Worm (Caenorhabditis elegans) whole organism, L4 larva: ENCODE results near the gene unc-1.

Experiments
- D1046.2 ChIP-seq: fragments of 200-800 bp; sonication (Bioruptor generic); IDR thresholded peaks from 2 replicates; pipeline ENCODE4 v1.3.6; 2022; ENCODE audit warnings: missing genetic modification characterization, missing compliant biosample characterization
- F10B5.3 ChIP-seq: sonication (generic microtip); optimal IDR thresholded peaks from 2 replicates; lab custom pipeline; 2016; ENCODE audit warnings: mild to moderate bottlenecking, missing genetic modification characterization, missing compliant biosample characterization
- R02D3.7 ChIP-seq: fragments of 150-350 bp; sonication (generic microtip); optimal IDR thresholded peaks from 3 replicates; lab custom pipeline; 2014; ENCODE audit warnings: missing biosample characterization, missing genetic modification characterization
- Y48G9A.11 ChIP-seq: fragments of 200-800 bp; sonication (Bioruptor generic); IDR thresholded peaks from 2 replicates; pipeline ENCODE4 v1.3.6; 2022; ENCODE audit warnings: missing genetic modification reagents, missing genetic modification characterization, missing compliant biosample characterization
- Y75B8A.6 ChIP-seq: fragments of 200-800 bp; sonication (Bioruptor generic); IDR thresholded peaks from 2 replicates; pipeline ENCODE4 v1.3.6; 2022; ENCODE audit warnings: missing genetic modification reagents, missing genetic modification characterization, missing compliant biosample characterization
- ZK337.2 ChIP-seq: fragments of 200-800 bp; sonication (Bioruptor generic); IDR thresholded peaks from 2 replicates; pipeline ENCODE4 v1.3.6; 2022; ENCODE audit warnings: missing genetic modification reagents, missing genetic modification characterization, missing compliant biosample characterization
- ZK546.5 ChIP-seq, 2 experiments: sonication (generic microtip); optimal IDR thresholded peaks; 2 replicates each; lab custom pipeline; 2017; ENCODE audit warnings: missing biosample characterization in 2 of 2, missing genetic modification characterization in 2 of 2
- aha-1 ChIP-seq: fragments of 150-350 bp; peaks from one replicate; lab custom pipeline; 2014; ENCODE audit warnings: missing biosample characterization, missing genetic modification characterization
- ceh-20 ChIP-seq: fragments of 200-800 bp; sonication (Bioruptor generic); IDR thresholded peaks from 2 replicates; pipeline ENCODE4 v1.3.6; 2022; ENCODE audit warnings: missing genetic modification reagents, missing genetic modification characterization, missing compliant biosample characterization
- ceh-32 ChIP-seq: sonication (generic microtip); optimal IDR thresholded peaks from 2 replicates; lab custom pipeline; 2016; ENCODE audit warnings: mild to moderate bottlenecking, missing genetic modification characterization, missing compliant biosample characterization; ENCODE audit not compliant: poor library complexity
- ceh-44 ChIP-seq: fragments of 200-800 bp; sonication (Bioruptor generic); IDR thresholded peaks from 2 replicates; pipeline ENCODE4 v1.3.6; 2022; ENCODE audit warnings: missing genetic modification reagents, missing genetic modification characterization, missing compliant biosample characterization
- daf-16 ChIP-seq, 3 experiments: sonication (generic microtip); optimal IDR thresholded peaks; 2 replicates each; lab custom pipeline; 2016 to 2017; ENCODE audit warnings: missing genetic modification characterization in 3 of 3, missing genetic modification reagents in 3 of 3, mild to moderate bottlenecking in 2 of 3, missing compliant biosample characterization in 2 of 3, missing biosample characterization in 1 of 3, moderate library complexity in 1 of 3
- dmd-8 ChIP-seq: fragments of 200-800 bp; sonication (Bioruptor generic); IDR thresholded peaks from 2 replicates; pipeline ENCODE4 v1.3.6; 2022; ENCODE audit warnings: missing genetic modification characterization, missing compliant biosample characterization
- dmd-9 ChIP-seq: fragments of 200-800 bp; sonication (Bioruptor generic); IDR thresholded peaks from 2 replicates; pipeline ENCODE4 v1.3.6; 2022; ENCODE audit warnings: missing genetic modification reagents, missing genetic modification characterization, missing compliant biosample characterization
- egl-43 ChIP-seq: fragments of 200-800 bp; sonication (Bioruptor generic); IDR thresholded peaks from 2 replicates; pipeline ENCODE4 v1.3.6; 2022; ENCODE audit warnings: missing genetic modification reagents, missing genetic modification characterization, missing compliant biosample characterization
- hlh-30 ChIP-seq: sonication (generic microtip); optimal IDR thresholded peaks from 2 replicates; lab custom pipeline; 2017; ENCODE audit warnings: antibody characterized with exemption, mild to moderate bottlenecking, missing genetic modification characterization, missing compliant biosample characterization; ENCODE audit not compliant: insufficient read depth
- lim-7 ChIP-seq: fragments of 200-800 bp; sonication (Bioruptor generic); IDR thresholded peaks from 2 replicates; pipeline ENCODE4 v1.3.6; 2022; ENCODE audit warnings: missing genetic modification characterization, missing compliant biosample characterization
- lir-3 ChIP-seq: sonication (generic microtip); optimal IDR thresholded peaks from 2 replicates; lab custom pipeline; 2016; ENCODE audit warnings: mild to moderate bottlenecking, missing genetic modification characterization, missing compliant biosample characterization
- madf-5 ChIP-seq, 2 experiments: fragments of 200-800 bp; sonication (Bioruptor generic); IDR thresholded peaks; 2 replicates each; pipeline ENCODE4 v1.3.6; 2022; ENCODE audit warnings: missing compliant biosample characterization in 2 of 2, missing genetic modification characterization in 2 of 2
- madf-9 ChIP-seq: fragments of 200-800 bp; sonication (Bioruptor generic); conservative IDR thresholded peaks from 2 replicates; pipeline ENCODE4 v1.3.6; 2022; ENCODE audit warnings: missing genetic modification reagents, missing genetic modification characterization, missing compliant biosample characterization
- mdl-1 ChIP-seq, 2 experiments: fragments of 150-350 bp in 1 of 2; sonication (generic microtip) in 1 of 2; optimal IDR thresholded peaks; 2 replicates each; lab custom pipeline; 2014 to 2017; ENCODE audit warnings: missing biosample characterization in 2 of 2, missing genetic modification characterization in 2 of 2
- mep-1 ChIP-seq: fragments of 150-350 bp; sonication (generic microtip); optimal IDR thresholded peaks from 3 replicates; lab custom pipeline; 2014; ENCODE audit warnings: missing biosample characterization, missing genetic modification characterization
- mxl-2 ChIP-seq: fragments of 200-800 bp; sonication (Bioruptor generic); conservative IDR thresholded peaks from 2 replicates; pipeline ENCODE4 v1.3.6; 2022; ENCODE audit warnings: missing genetic modification reagents, missing genetic modification characterization, missing compliant biosample characterization
- nhr-10 ChIP-seq: fragments of 150-350 bp; optimal IDR thresholded peaks from 2 replicates; lab custom pipeline; 2014; ENCODE audit warnings: missing biosample characterization, missing genetic modification characterization
- nhr-102 ChIP-seq: sonication (generic microtip); optimal IDR thresholded peaks from 2 replicates; lab custom pipeline; 2016; ENCODE audit warnings: mild to moderate bottlenecking, missing genetic modification characterization, moderate library complexity, missing compliant biosample characterization
- nhr-11 ChIP-seq: fragments of 150-350 bp; optimal IDR thresholded peaks from 2 replicates; lab custom pipeline; 2014; ENCODE audit warnings: missing biosample characterization, missing genetic modification characterization
- nhr-6 ChIP-seq: fragments of 150-350 bp; optimal IDR thresholded peaks from 2 replicates; lab custom pipeline; 2014; ENCODE audit warnings: missing biosample characterization, missing genetic modification characterization
- nhr-77 ChIP-seq: fragments of 150-350 bp; optimal IDR thresholded peaks from 2 replicates; lab custom pipeline; 2014; ENCODE audit warnings: missing biosample characterization, missing genetic modification characterization
- php-3 ChIP-seq: fragments of 200-800 bp; sonication (Bioruptor generic); IDR thresholded peaks from 2 replicates; pipeline ENCODE4 v1.3.6; 2022; ENCODE audit warnings: missing genetic modification reagents, missing genetic modification characterization, missing compliant biosample characterization
- rbr-2 ChIP-seq: sonication (generic microtip); optimal IDR thresholded peaks from 2 replicates; lab custom pipeline; 2016; ENCODE audit warnings: missing genotype, missing genetic modification characterization, missing compliant biosample characterization
- saeg-2 ChIP-seq: fragments of 200-800 bp; sonication (Bioruptor generic); IDR thresholded peaks from 2 replicates; pipeline ENCODE4 v1.3.6; 2022; ENCODE audit warnings: missing genetic modification reagents, missing genetic modification characterization, missing compliant biosample characterization
- skn-1 ChIP-seq: fragments of 150-350 bp; optimal IDR thresholded peaks from 2 replicates; lab custom pipeline; 2014; ENCODE audit warnings: missing biosample characterization, missing genetic modification characterization
- snpc-1.2 ChIP-seq: fragments of 200-800 bp; sonication (Bioruptor generic); IDR thresholded peaks from 2 replicates; pipeline ENCODE4 v1.3.6; 2022; ENCODE audit warnings: missing genetic modification reagents, missing genetic modification characterization, missing compliant biosample characterization
- unc-130 ChIP-seq: sonication (generic microtip); optimal IDR thresholded peaks from 2 replicates; lab custom pipeline; 2016; ENCODE audit warnings: missing genetic modification reagents, missing genetic modification characterization, missing compliant biosample characterization
- unc-39 ChIP-seq: sonication (generic microtip); optimal IDR thresholded peaks from 2 replicates; lab custom pipeline; 2017; ENCODE audit warnings: missing biosample characterization, missing genetic modification characterization
- ztf-7 ChIP-seq: fragments of 150-350 bp; optimal IDR thresholded peaks from 2 replicates; lab custom pipeline; 2014; ENCODE audit warnings: missing biosample characterization, missing genetic modification characterization

unc-1 gene

DNA sequence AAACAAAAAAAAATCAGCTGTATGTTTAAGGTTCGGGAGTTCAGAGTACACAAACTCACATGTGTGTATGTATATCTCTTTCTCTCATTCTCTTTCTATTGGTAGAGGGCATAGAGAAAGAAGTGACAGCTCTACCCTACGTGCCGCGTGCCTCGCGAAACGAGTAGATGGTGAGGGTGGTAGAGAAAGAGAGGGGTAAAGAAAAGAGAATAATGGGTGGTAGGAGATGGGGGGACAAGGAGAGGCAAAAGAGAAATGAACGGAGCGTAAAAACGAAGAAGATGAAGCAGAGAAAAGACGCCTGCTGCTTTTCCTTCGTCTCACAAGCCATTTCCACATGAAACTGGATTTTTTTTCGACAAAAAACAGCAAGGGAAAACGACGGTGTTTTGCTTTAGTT lies 30.9 kb upstream of the unc-1 start (continued):
- TF ChIP-seq unc-130 (GFP tag; lab: Kevin White, UChicago) = no peak
- no peak for TF ChIP-seq ZK546.5 (tag; optimal IDR thresholded peaks at IDR 0.05; lab: Kevin White, UChicago)
- peak; percentile 94 for TF ChIP-seq rbr-2 (tag; lab: Kevin White, UChicago)
- peak; percentile 99 for TF ChIP-seq hlh-30
- TF ChIP-seq daf-16 (GFP tag; optimal IDR thresholded peaks at IDR 0.05; lab: Kevin White, UChicago) = peak; percentile 69 to 90
- TF ChIP-seq daf-16 (tag; optimal IDR thresholded peaks at IDR 0.05; lab: Kevin White, UChicago) = peak; percentile 96
- peak; percentile 75 for TF ChIP-seq php-3 (GFP tag; lab: Robert Waterston, UW)
- TF ChIP-seq, all 104 proteins: peak for 64

ce11 chrX:1089676-1090075 lies 27.4 kb upstream of the unc-1 start:
- TF ChIP-seq madf-9 (GFP tag; lab: Robert Waterston, UW) (no peak), Y48G9A.11 (GFP tag; lab: Robert Waterston, UW) (no peak), nhr-102 (peak; percentile 10), mdl-1 (tag; optimal IDR thresholded peaks at IDR 0.05; lab: Kevin White, UChicago) (no peak), mep-1 (tag; lab: Kevin White, UChicago) (no peak), lir-3 (tag; lab: Kevin White, UChicago) (no peak), D1046.2 (no peak), skn-1 (tag; lab: Kevin White, UChicago) (no peak), madf-5 (GFP tag; IDR thresholded peaks at IDR 0.05; lab: Robert Waterston, UW) (no peak), lim-7 (GFP tag; lab: Robert Waterston, UW) (0 out of 2 replicates have a peak, but pooled peaks have one; percentile 60), R02D3.7 (tag; lab: Kevin White, UChicago) (no peak), snpc-1.2 (GFP tag; lab: Robert Waterston, UW) (no peak), aha-1 (tag; lab: Kevin White, UChicago) (peak; percentile 75), ceh-44 (GFP tag; lab: Robert Waterston, UW) (no peak), ZK337.2 (GFP tag; lab: Robert Waterston, UW) (no peak), dmd-8 (0 out of 2 replicates have a peak, but pooled peaks have one; percentile 21), F10B5.3 (tag; lab: Kevin White, UChicago) (no peak), ztf-7 (tag; lab: Kevin White, UChicago) (no peak), hlh-30 (no peak)

- TF ChIP-seq mxl-2 (0 out of 2 replicates have a peak, but pooled peaks have one; percentile 22), aha-1 (tag; lab: Kevin White, UChicago) (peak; percentile 81), Y75B8A.6 (GFP tag; lab: Robert Waterston, UW) (no peak), rbr-2 (tag; lab: Kevin White, UChicago) (no peak), nhr-6 (tag; lab: Kevin White, UChicago) (no peak), egl-43 (peak; percentile 48; the same call in 1 of the 2 replicates), unc-39 (tag; lab: Kevin White, UChicago) (no peak), madf-5 (GFP tag; IDR thresholded peaks at IDR 0.05; lab: Robert Waterston, UW) (0 out of 4 replicates have a peak, but pooled peaks of 1 of the 2 experiments have one; percentile 23), ceh-20 (GFP tag; lab: Robert Waterston, UW) (0 out of 2 replicates have a peak, but pooled peaks have one; percentile 26), lim-7 (GFP tag; lab: Robert Waterston, UW) (0 out of 2 replicates have a peak, but pooled peaks have one; percentile 41), nhr-11 (tag; lab: Kevin White, UChicago) (no peak), saeg-2 (GFP tag; lab: Robert Waterston, UW) (no peak), mep-1 (tag; lab: Kevin White, UChicago) (no peak), dmd-9 (GFP tag; lab: Robert Waterston, UW) (0 out of 2 replicates have a peak, but pooled peaks have one; percentile 31), ceh-44 (GFP tag; lab: Robert Waterston, UW) (0 out of 2 replicates have a peak, but pooled peaks have one; percentile 30), nhr-10 (tag; lab: Kevin White, UChicago) (no peak), ceh-32 (tag; lab: Kevin White, UChicago) (no peak), nhr-77 (tag; lab: Kevin White, UChicago) (no peak)
These were observed 26.9 kb upstream of the unc-1 start for ce11 chrX:1089133-1089532.
